Worm (Caenorhabditis elegans): ENCODE results near the gene T06C12.11.

Gene T06C12.11

DNA sequence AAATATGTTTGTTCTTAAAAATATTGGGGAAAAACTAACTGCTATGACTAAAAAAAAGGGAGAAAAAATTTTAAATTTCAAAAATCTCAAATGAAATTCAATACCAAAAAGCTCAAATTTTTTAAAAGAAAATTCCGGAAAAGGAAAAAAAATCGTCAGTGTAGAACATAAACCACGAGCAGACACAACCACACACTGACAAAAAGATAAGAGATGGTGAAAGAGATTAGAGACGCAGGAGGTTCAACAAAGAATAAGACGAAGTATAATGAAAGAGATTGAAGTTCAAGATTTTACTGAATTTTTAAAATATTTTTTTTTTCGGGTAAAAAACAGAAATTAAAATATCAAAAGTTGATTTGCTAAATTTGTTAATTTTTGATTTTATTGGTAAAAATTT is 12.8 kb upstream of the T06C12.11 start:
- TF ChIP-seq unc-55 (GFP tag; optimal IDR thresholded peaks at IDR 0.05) (no peak), ceh-9 (tag; optimal IDR thresholded peaks at IDR 0.05) (no peak), Y22D7AL.16 (tag; optimal IDR thresholded peaks at IDR 0.05) (no peak), madf-2 (tag; optimal IDR thresholded peaks at IDR 0.05) (no peak), hlh-13 (GFP tag; optimal IDR thresholded peaks at IDR 0.05) (no peak), ceh-31 (tag; optimal IDR thresholded peaks at IDR 0.05) (no peak), ceh-34 (tag; optimal IDR thresholded peaks at IDR 0.05) (no peak)

ce11 chrV:15880705-15881104 is 12.1 kb upstream of the T06C12.11 start:
- TF ChIP-seq hlh-15 (tag; optimal IDR thresholded peaks at IDR 0.05) (no peak), elt-2 (tag; optimal IDR thresholded peaks at IDR 0.05) (peak; percentile 32)

ce11 chrV:15884698-15885097 is 8.1 kb upstream of the T06C12.11 start, which contains the start of gene oac-42:
TSS of gene oac-42 (minus strand) at chrV:15884798.
- TF ChIP-seq odd-2 (tag; optimal IDR thresholded peaks at IDR 0.05) (no peak), ceh-24 (tag; optimal IDR thresholded peaks at IDR 0.05) (no peak), lim-6 (tag; optimal IDR thresholded peaks at IDR 0.05) (no peak), ceh-18 (tag; optimal IDR thresholded peaks at IDR 0.05) (no peak), ztf-16 (tag; optimal IDR thresholded peaks at IDR 0.05) (no peak), eyg-1 (tag; optimal IDR thresholded peaks at IDR 0.05) (no peak), pros-1 (tag; optimal IDR thresholded peaks at IDR 0.05) (no peak), ceh-19 (GFP tag; optimal IDR thresholded peaks at IDR 0.05) (no peak), syd-9 (tag; optimal IDR thresholded peaks at IDR 0.05) (no peak), pax-1 (tag; optimal IDR thresholded peaks at IDR 0.05) (no peak), fkh-10 (GFP tag; optimal IDR thresholded peaks at IDR 0.05) (no peak), tbx-7 (tag; optimal IDR thresholded peaks at IDR 0.05) (no peak), zip-5 (tag; optimal IDR thresholded peaks at IDR 0.05) (no peak), ceh-34 (tag; optimal IDR thresholded peaks at IDR 0.05) (no peak)

DNA sequence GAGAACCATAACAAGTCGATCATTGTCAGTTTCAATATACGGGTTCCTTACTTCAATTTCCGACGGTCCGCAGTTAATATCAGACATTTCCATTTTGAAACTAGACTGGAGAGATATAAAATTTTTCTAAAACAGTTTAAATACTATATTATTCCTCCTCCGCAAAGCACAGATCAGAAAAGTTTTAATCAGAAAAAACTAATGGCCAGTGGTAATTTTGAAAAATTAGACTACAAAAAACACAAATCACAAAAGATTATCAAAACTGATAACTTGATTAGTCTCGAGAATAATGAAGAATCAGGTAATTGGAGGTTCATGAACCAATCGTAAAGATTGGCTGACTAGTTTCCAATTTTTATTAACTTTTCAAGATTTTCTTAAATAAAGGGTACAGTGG is 6.8 kb upstream of the T06C12.11 start, which contains the start of gene T06C12.9:
Gene T06C12.9, minus strand, starts transcription at position 101 of the 400 bp plus-strand sequence.
- no peak for TF ChIP-seq hlh-8 (tag; optimal IDR thresholded peaks at IDR 0.05)
- TF ChIP-seq unc-42 (tag; optimal IDR thresholded peaks at IDR 0.05), result no peak

ce11 chrV:15887708-15888295 is 5.0 kb upstream of the T06C12.11 start:
- TF ChIP-seq ets-4 (tag; optimal IDR thresholded peaks at IDR 0.05) (no peak), unc-42 (tag; optimal IDR thresholded peaks at IDR 0.05) (no peak), nfya-1 (tag; optimal IDR thresholded peaks at IDR 0.05) (peak; percentile 34), tbx-7 (tag; optimal IDR thresholded peaks at IDR 0.05) (no peak), pat-9 (tag; optimal IDR thresholded peaks at IDR 0.05) (no peak), elt-2 (tag; optimal IDR thresholded peaks at IDR 0.05) (peak; percentile 66)

ce11 chrV:15888751-15889150 is 4.0 kb upstream of the T06C12.11 start, which contains the start of gene cgt-1:
TSS of gene cgt-1 (minus strand) at chrV:15888851.
- TF ChIP-seq ref-2 (tag; optimal IDR thresholded peaks at IDR 0.05), result no peak

DNA sequence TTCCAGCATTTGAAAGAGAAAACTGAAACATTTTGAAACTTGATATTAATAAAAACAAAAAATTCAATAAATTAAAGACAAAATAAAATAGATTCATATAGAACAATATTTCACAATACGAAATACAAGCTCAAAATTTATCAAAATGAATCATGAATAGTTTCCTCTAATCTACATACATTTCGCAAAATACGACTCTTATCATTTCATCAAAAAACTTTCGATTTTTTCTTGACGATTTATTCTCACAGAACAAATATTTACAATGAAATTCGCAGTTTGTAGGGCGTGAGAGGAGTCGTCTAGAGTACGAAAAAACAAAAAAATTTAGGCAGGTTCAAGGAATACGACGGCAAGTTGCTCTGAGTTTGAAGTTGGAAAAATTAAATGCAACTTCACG is 2.7 kb upstream of the T06C12.11 start:
- no peak for TF ChIP-seq ceh-30 (tag; optimal IDR thresholded peaks at IDR 0.05)
- no peak for TF ChIP-seq ref-2 (tag; optimal IDR thresholded peaks at IDR 0.05)
- TF ChIP-seq Y22D7AL.16 (tag; optimal IDR thresholded peaks at IDR 0.05), result no peak
- TF ChIP-seq tbx-7 (tag; optimal IDR thresholded peaks at IDR 0.05), result no peak
- TF ChIP-seq ceh-6 (GFP tag; optimal IDR thresholded peaks at IDR 0.05), result no peak
- TF ChIP-seq ceh-48 (tag; optimal IDR thresholded peaks at IDR 0.05), result no peak
- TF ChIP-seq elt-2 (tag; optimal IDR thresholded peaks at IDR 0.05), result no peak
- no peak for TF ChIP-seq sdc-2 (tag; optimal IDR thresholded peaks at IDR 0.05)
- TF ChIP-seq hlh-6 (tag; optimal IDR thresholded peaks at IDR 0.05), result no peak

Measured in whole organism, late embryonic.